Fruit fly (Drosophila melanogaster) whole organism, adult: Measurements from ENCODE around the gene hoka.

Source experiments
- CG12768 ChIP-seq: fragments of 200-800 bp; sonication (Bioruptor generic); optimal IDR thresholded peaks from 2 replicates; lab custom pipeline; 2017; ENCODE audit warnings: missing biosample characterization, missing genetic modification characterization, mild to moderate bottlenecking, moderate library complexity, missing genetic modification reagents
- CG14711 ChIP-seq: fragments of 200-800 bp; sonication (Bioruptor generic); optimal IDR thresholded peaks from 2 replicates; lab custom pipeline; 2018; ENCODE audit warnings: missing biosample characterization, mild to moderate bottlenecking, missing genetic modification characterization, moderate library complexity
- CG1620 ChIP-seq: fragments of 200-800 bp; sonication (Bioruptor generic); optimal IDR thresholded peaks from 2 replicates; lab custom pipeline; 2016; ENCODE audit warnings: missing biosample characterization, missing genetic modification characterization
- CG33017 ChIP-seq: fragments of 200-800 bp; sonication (Bioruptor generic); optimal IDR thresholded peaks from 2 replicates; lab custom pipeline; 2018; ENCODE audit warnings: missing biosample characterization, mild to moderate bottlenecking, missing genetic modification characterization, moderate library complexity
- CG5204 ChIP-seq: fragments of 200-800 bp; sonication (Bioruptor generic); optimal IDR thresholded peaks from 2 replicates; lab custom pipeline; 2016; ENCODE audit warnings: missing biosample characterization, missing genetic modification characterization
- CG7045 ChIP-seq: fragments of 200-800 bp; sonication (Bioruptor generic); optimal IDR thresholded peaks from 2 replicates; lab custom pipeline; 2017; ENCODE audit warnings: missing biosample characterization, mild to moderate bottlenecking, missing genetic modification characterization
- Clk ChIP-seq: fragments of 200-800 bp; sonication (Bioruptor generic); optimal IDR thresholded peaks from 2 replicates; lab custom pipeline; 2017; ENCODE audit warnings: missing biosample characterization, missing genetic modification characterization
- Crg-1 ChIP-seq: fragments of 200-800 bp; sonication (Bioruptor generic); optimal IDR thresholded peaks from 2 replicates; lab custom pipeline; 2016; ENCODE audit warnings: missing biosample characterization, missing genetic modification characterization
- Mnt ChIP-seq: fragments of 200-800 bp; sonication (Bioruptor generic); optimal IDR thresholded peaks from 2 replicates; lab custom pipeline; 2016; ENCODE audit warnings: missing biosample characterization, mild to moderate bottlenecking, missing genetic modification characterization
- cnc ChIP-seq, 2 experiments: fragments of >200 bp; optimal IDR thresholded peaks; 2 replicates each; lab custom pipeline; 2017
- kay ChIP-seq: fragments of 200-800 bp; sonication (Bioruptor generic); peaks from one replicate; lab custom pipeline; 2016; ENCODE audit warnings: missing biosample characterization, missing genetic modification characterization, borderline replicate concordance
- toe ChIP-seq: fragments of 200-800 bp; sonication (Bioruptor generic); optimal IDR thresholded peaks from 2 replicates; lab custom pipeline; 2016; ENCODE audit warnings: missing biosample characterization, missing genetic modification characterization

dm6 chr3L:4855208-4855607 lies 43.5 kb upstream of the hoka start:
- no peak for TF ChIP-seq CG12768
- no peak for TF ChIP-seq toe (GFP tag; lab: Kevin White, UChicago)
- TF ChIP-seq CG14711 = no peak
- no peak for TF ChIP-seq CG7045 (GFP tag; lab: Kevin White, UChicago)
- no peak for TF ChIP-seq Mnt (GFP tag; lab: Kevin White, UChicago)
- no peak for TF ChIP-seq cnc (optimal IDR thresholded peaks at IDR 0.05; lab: Kevin White, UChicago)
- TF ChIP-seq kay (GFP tag; lab: Kevin White, UChicago) = no peak
- TF ChIP-seq CG5204 (GFP tag; lab: Kevin White, UChicago) = no peak
- no peak for TF ChIP-seq Clk (GFP tag; lab: Kevin White, UChicago)
- TF ChIP-seq Crg-1 (GFP tag; lab: Kevin White, UChicago) = no peak
- no peak for TF ChIP-seq CG33017
- TF ChIP-seq CG1620 (GFP tag; lab: Kevin White, UChicago) = no peak
